Fruit fly (Drosophila melanogaster): ENCODE measurements around the gene CG4907.
A peak's percentile ranks its signal among the peaks of the same experiment; 100 is the strongest.

CG4907 gene

dm6 chr3R:22673528-22673959, 37.0 kb downstream of the CG4907 start (continued):
- TF ChIP-seq CG15601 (tag; optimal IDR thresholded peaks at IDR 0.05) (peak; percentile 49), CG8281 (tag; optimal IDR thresholded peaks at IDR 0.05) (peak; percentile 30), inv (GFP tag; IDR thresholded peaks at IDR 0.05; ENCODE audit: partially characterized antibody) (no peak), ro (GFP tag; IDR thresholded peaks at IDR 0.05) (no peak; the same call in 1 of the 2 replicates), Dfd (GFP tag; optimal IDR thresholded peaks at IDR 0.05) (no peak), tup (GFP tag; optimal IDR thresholded peaks at IDR 0.05) (no peak), Stat92E (GFP tag; optimal IDR thresholded peaks at IDR 0.05) (peak in 1 of 3 experiments; percentile 51), kay (GFP tag; optimal IDR thresholded peaks at IDR 0.05) (peak; percentile 41), Atf3 (GFP tag; optimal IDR thresholded peaks at IDR 0.05) (peak; percentile 74), ERR (GFP tag; optimal IDR thresholded peaks at IDR 0.05) (peak; percentile 20), zfh1 (GFP tag; IDR thresholded peaks at IDR 0.05) (peak; percentile 76; the same call in 2 of the 3 replicates), CG4730 (GFP tag; IDR thresholded peaks at IDR 0.05) (no peak), CG7271 (tag; optimal IDR thresholded peaks at IDR 0.05) (peak; percentile 77), Sry-δ (GFP tag; optimal IDR thresholded peaks at IDR 0.05) (peak; percentile 32), CG16813 (GFP tag; IDR thresholded peaks at IDR 0.05; ENCODE audit: partially characterized antibody) (no peak), CG12769 (tag; optimal IDR thresholded peaks at IDR 0.05) (peak; percentile 39), sna (GFP tag; IDR thresholded peaks at IDR 0.05; ENCODE audit: partially characterized antibody) (no peak), crc (GFP tag; optimal IDR thresholded peaks at IDR 0.05) (peak; percentile 48), danr (GFP tag; IDR thresholded peaks at IDR 0.05) (no peak), dm (GFP tag; optimal IDR thresholded peaks at IDR 0.05) (peak; percentile 54), seq (GFP tag; IDR thresholded peaks at IDR 0.05) (0 out of 2 replicates have a peak, but pooled peaks have one; percentile 37), Hmx (GFP tag; optimal IDR thresholded peaks at IDR 0.05) (no peak), CG15269 (tag; optimal IDR thresholded peaks at IDR 0.05) (peak; percentile 50), CG30403 (GFP tag; optimal IDR thresholded peaks at IDR 0.05) (peak; percentile 75), jumu (GFP tag; optimal IDR thresholded peaks at IDR 0.05) (peak; percentile 66), CG11398 (GFP tag; optimal IDR thresholded peaks at IDR 0.05) (peak; percentile 68), CG7372 (GFP tag; IDR thresholded peaks at IDR 0.05) (no peak), Hmr (GFP tag; optimal IDR thresholded peaks at IDR 0.05) (peak; percentile 50), CG10274 (GFP tag; optimal IDR thresholded peaks at IDR 0.05) (peak; percentile 22), salm (tag; optimal IDR thresholded peaks at IDR 0.05) (no peak), Oli (tag; optimal IDR thresholded peaks at IDR 0.05) (peak; percentile 77), crp (GFP tag; optimal IDR thresholded peaks at IDR 0.05) (peak in 1 of 2 experiments; percentile 20), CG4404 (GFP tag; IDR thresholded peaks at IDR 0.05) (peak; percentile 82), NC2α (GFP tag; optimal IDR thresholded peaks at IDR 0.05) (peak; percentile 65), Gug (GFP tag; IDR thresholded peaks at IDR 0.05) (peak; percentile 44; the same call in 2 of the 4 replicates), BEAF-32 (GFP tag; optimal IDR thresholded peaks at IDR 0.05) (no peak), Opbp (GFP tag; IDR thresholded peaks at IDR 0.05; ENCODE audit: partially characterized antibody) (no peak), ase (GFP tag; IDR thresholded peaks at IDR 0.05) (no peak), pum (GFP tag; optimal IDR thresholded peaks at IDR 0.05) (peak; percentile 80), sqz (GFP tag; optimal IDR thresholded peaks at IDR 0.05) (peak; percentile 60), CG8944 (GFP tag; optimal IDR thresholded peaks at IDR 0.05) (peak; percentile 68), tio (GFP tag; optimal IDR thresholded peaks at IDR 0.05) (peak; percentile 85), ap (GFP tag; IDR thresholded peaks at IDR 0.05) (no peak), D (optimal IDR thresholded peaks at IDR 0.05) (no peak), D (GFP tag; optimal IDR thresholded peaks at IDR 0.05) (peak; percentile 84), mirr (GFP tag; optimal IDR thresholded peaks at IDR 0.05) (no peak), CG6689 (GFP tag; IDR thresholded peaks at IDR 0.05) (peak; percentile 54), Asciz (GFP tag; optimal IDR thresholded peaks at IDR 0.05) (peak; percentile 44), C15 (GFP tag; IDR thresholded peaks at IDR 0.05) (no peak), Antp (GFP tag; optimal IDR thresholded peaks at IDR 0.05) (peak; percentile 66), ab (GFP tag; optimal IDR thresholded peaks at IDR 0.05) (no peak)

All from whole organism, embryonic.